Fruit fly (Drosophila melanogaster) whole organism: Measurements from ENCODE around the gene CG42272.

Source experiments
- CG8478 ChIP-seq: fragments of >200 bp; optimal IDR thresholded peaks from 2 replicates; lab custom pipeline; 2018; ENCODE audit warnings: inconsistent platforms
- Dll ChIP-seq: fragments of >200 bp; optimal IDR thresholded peaks from 2 replicates; lab custom pipeline; 2017
- EcR ChIP-seq, 2 experiments: fragments of >200 bp; optimal IDR thresholded peaks; 2 replicates each; lab custom pipeline; 2017; ENCODE audit warnings: missing biosample characterization in 2 of 2, missing genetic modification characterization in 2 of 2, missing genetic modification reagents in 2 of 2
- pan ChIP-seq: fragments of >200 bp; optimal IDR thresholded peaks from 2 replicates; lab custom pipeline; 2017
- psq ChIP-seq: fragments of >200 bp; optimal IDR thresholded peaks from 2 replicates; lab custom pipeline; 2017
- usp ChIP-seq: fragments of >200 bp; optimal IDR thresholded peaks from 2 replicates; lab custom pipeline; 2017; ENCODE audit warnings: missing biosample characterization, missing genetic modification characterization, mixed read lengths

dm6 chr3L:5830649-5831048, 27.8 kb downstream of the CG42272 start:
- TF ChIP-seq CG8478 (no peak), psq (lab: Kevin White, UChicago) (no peak), usp (no peak), pan (lab: Kevin White, UChicago) (no peak), Dll (lab: Kevin White, UChicago) (no peak), EcR (GFP tag; optimal IDR thresholded peaks at IDR 0.05; lab: Kevin White, UChicago) (no peak)
